Fruit fly (Drosophila melanogaster): Measurements from ENCODE around the gene Las.

Gene Las

DNA sequence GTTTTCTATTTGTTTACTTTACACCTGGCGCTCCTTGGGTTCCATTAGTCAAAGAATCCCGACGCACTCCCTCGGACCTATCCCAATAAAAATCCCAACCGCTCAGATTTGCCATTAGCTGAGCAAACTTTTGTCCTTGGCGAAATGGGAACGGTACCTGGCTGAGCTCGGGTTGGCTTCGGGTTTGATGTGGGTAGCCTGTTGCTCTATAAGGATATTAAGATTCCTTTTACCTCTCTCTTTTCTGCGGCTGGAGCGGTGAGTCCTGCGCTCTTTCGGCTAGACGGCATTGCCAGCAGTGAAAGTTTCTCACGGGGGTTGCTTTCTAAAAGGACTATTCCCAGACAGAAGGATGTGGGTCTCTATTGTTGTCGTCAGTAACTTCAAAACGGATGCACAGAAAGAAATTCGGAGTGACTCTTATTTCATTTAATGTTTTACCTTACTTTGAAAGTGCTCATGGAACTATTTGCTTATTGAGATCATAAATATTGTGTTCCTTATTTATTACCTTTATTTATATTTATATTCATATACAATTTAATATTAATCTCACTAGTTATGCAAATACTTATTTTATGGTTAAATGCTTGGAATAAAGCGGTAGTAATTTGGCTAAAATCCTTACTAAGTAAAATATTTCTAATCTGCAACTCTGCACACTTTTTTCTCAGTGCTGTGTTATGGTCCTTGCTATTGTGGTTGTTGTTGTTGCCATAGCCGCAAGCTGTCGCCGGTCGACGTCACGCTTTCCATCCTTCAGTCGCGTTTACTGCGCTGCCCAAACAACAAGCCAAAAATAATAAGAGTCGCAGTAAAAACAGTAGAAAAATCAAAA, 9.7 kb upstream of the Las start, which contains the start of gene CG5910 (continued):
- peak; percentile 93 for TF ChIP-seq Sox100B (GFP tag; optimal IDR thresholded peaks at IDR 0.05)
- 0 out of 2 replicates have a peak, but pooled peaks have one; percentile 18 for TF ChIP-seq dimm (GFP tag; IDR thresholded peaks at IDR 0.05)
- TF ChIP-seq CG2889 (GFP tag; IDR thresholded peaks at IDR 0.05), result 0 out of 3 replicates have a peak, but pooled peaks have one; percentile 56
- TF ChIP-seq oc (tag; optimal IDR thresholded peaks at IDR 0.05), result peak; percentile 83
- no peak for TF ChIP-seq eyg (GFP tag; optimal IDR thresholded peaks at IDR 0.05)
- no peak for TF ChIP-seq shn (GFP tag; optimal IDR thresholded peaks at IDR 0.05)
- TF ChIP-seq NFAT (GFP tag; IDR thresholded peaks at IDR 0.05), result no peak
- peak in 1 of 2 experiments; percentile 3 for TF ChIP-seq chif (GFP tag; optimal IDR thresholded peaks at IDR 0.05)
- no peak for TF ChIP-seq pan (optimal IDR thresholded peaks at IDR 0.05)
- peak in 1 of 2 experiments; percentile 73 for TF ChIP-seq pan (GFP tag; optimal IDR thresholded peaks at IDR 0.05 in 1 of 2, IDR thresholded peaks at IDR 0.05 in 1 of 2)
- peak; percentile 89 for TF ChIP-seq CG30403 (GFP tag; optimal IDR thresholded peaks at IDR 0.05)
- TF ChIP-seq pnt (GFP tag; optimal IDR thresholded peaks at IDR 0.05), result peak; percentile 43
- TF ChIP-seq Bdp1 (GFP tag; optimal IDR thresholded peaks at IDR 0.05), result peak; percentile 31
- TF ChIP-seq jumu (GFP tag; optimal IDR thresholded peaks at IDR 0.05), result no peak
- no peak for TF ChIP-seq Dll (GFP tag; IDR thresholded peaks at IDR 0.05; ENCODE audit: partially characterized antibody)
- peak; percentile 81 for TF ChIP-seq CG16815 (GFP tag; optimal IDR thresholded peaks at IDR 0.05)
- TF ChIP-seq Abd-B (GFP tag; optimal IDR thresholded peaks at IDR 0.05), result peak; percentile 89
- TF ChIP-seq insv (GFP tag; optimal IDR thresholded peaks at IDR 0.05), result peak in 1 of 2 experiments; percentile 63
- TF ChIP-seq CG17361 (GFP tag; IDR thresholded peaks at IDR 0.05), result peak; percentile 97
- TF ChIP-seq lilli (GFP tag; optimal IDR thresholded peaks at IDR 0.05), result peak; percentile 63
- no peak for TF ChIP-seq gcm2 (GFP tag; optimal IDR thresholded peaks at IDR 0.05)
- TF ChIP-seq pum (GFP tag; optimal IDR thresholded peaks at IDR 0.05), result no peak
- peak; percentile 25 to 89 for TF ChIP-seq bsh (GFP tag; optimal IDR thresholded peaks at IDR 0.05)
- TF ChIP-seq zen2 (GFP tag; IDR thresholded peaks at IDR 0.05; ENCODE audit: partially characterized antibody), result no peak
- no peak for TF ChIP-seq Lpt (GFP tag; optimal IDR thresholded peaks at IDR 0.05)
- TF ChIP-seq ci (GFP tag; IDR thresholded peaks at IDR 0.05), result peak; percentile 71
- 0 out of 2 replicates have a peak, but pooled peaks have one; percentile 10 for TF ChIP-seq CG5953 (GFP tag; IDR thresholded peaks at IDR 0.05)
- TF ChIP-seq CG8290 (GFP tag; optimal IDR thresholded peaks at IDR 0.05), result peak; percentile 75
- no peak for TF ChIP-seq CG8290 (tag; optimal IDR thresholded peaks at IDR 0.05)
- peak; percentile 71; the same call in 1 of the 2 replicates for TF ChIP-seq ranshi (GFP tag; IDR thresholded peaks at IDR 0.05)
- peak; percentile 70 for TF ChIP-seq kay (GFP tag; optimal IDR thresholded peaks at IDR 0.05)
- TF ChIP-seq CG14667 (GFP tag; IDR thresholded peaks at IDR 0.05), result peak; percentile 67; the same call in 1 of the 2 replicates
- no peak for TF ChIP-seq tna (GFP tag; IDR thresholded peaks at IDR 0.05; ENCODE audit: partially characterized antibody)
- TF ChIP-seq Fer1 (GFP tag; optimal IDR thresholded peaks at IDR 0.05), result peak; percentile 95
- peak; percentile 88 for TF ChIP-seq CG17359 (tag; optimal IDR thresholded peaks at IDR 0.05)
- TF ChIP-seq chinmo (GFP tag; IDR thresholded peaks at IDR 0.05; ENCODE audit: partially characterized antibody), result no peak
- TF ChIP-seq CG13287 (GFP tag; IDR thresholded peaks at IDR 0.05; ENCODE audit: partially characterized antibody), result no peak
- TF ChIP-seq fu2 (GFP tag; optimal IDR thresholded peaks at IDR 0.05), result peak; percentile 4
- TF ChIP-seq Bteb2 (GFP tag; optimal IDR thresholded peaks at IDR 0.05), result peak; percentile 48
- peak; percentile 89 for TF ChIP-seq Dek (tag; optimal IDR thresholded peaks at IDR 0.05)
- TF ChIP-seq CG13894 (tag; optimal IDR thresholded peaks at IDR 0.05), result peak; percentile 87
- TF ChIP-seq CHES-1-like (GFP tag; optimal IDR thresholded peaks at IDR 0.05), result peak; percentile 23
- TF ChIP-seq p53 (GFP tag; optimal IDR thresholded peaks at IDR 0.05), result no peak
- TF ChIP-seq C15 (GFP tag; IDR thresholded peaks at IDR 0.05), result 0 out of 3 replicates have a peak, but pooled peaks have one; percentile 55
- TF ChIP-seq CG14860 (GFP tag; IDR thresholded peaks at IDR 0.05; ENCODE audit: partially characterized antibody), result no peak
- peak; percentile 70 for TF ChIP-seq jing (GFP tag; optimal IDR thresholded peaks at IDR 0.05)
- peak; percentile 96 for TF ChIP-seq CG10147 (GFP tag; optimal IDR thresholded peaks at IDR 0.05)
- peak; percentile 42 for TF ChIP-seq wek (GFP tag; optimal IDR thresholded peaks at IDR 0.05)
- TF ChIP-seq Rx (GFP tag; IDR thresholded peaks at IDR 0.05), result 0 out of 2 replicates have a peak, but pooled peaks have one; percentile 31

Measured in whole organism, embryonic.